Worm (Caenorhabditis elegans) whole organism, L4/young adult: ENCODE measurements around the gene F22E5.22.

Experiments used
- W03F9.2 ChIP-seq: fragments of 150-350 bp; optimal IDR thresholded peaks from 2 replicates; lab custom pipeline; 2014; ENCODE audit warnings: missing biosample characterization, missing genetic modification characterization
- dao-5 ChIP-seq: sonication (generic microtip); optimal IDR thresholded peaks from 2 replicates; lab custom pipeline; 2016; ENCODE audit warnings: missing genotype, missing genetic modification characterization, moderate library complexity, missing compliant biosample characterization
- him-1 ChIP-seq: sonication (generic microtip); optimal IDR thresholded peaks from 2 replicates; lab custom pipeline; 2016; ENCODE audit warnings: missing genotype, missing genetic modification reagents, missing genetic modification characterization, missing compliant biosample characterization

Gene F22E5.22

ce11 chrII:2710919-2711318 is 45.2 kb downstream of the F22E5.22 start, which contains the start of gene T05A8.2:
T05A8.2 (minus strand) TSS chrII:2711019.
- TF ChIP-seq W03F9.2 (tag; lab: Kevin White, UChicago): no peak
- TF ChIP-seq him-1: no peak
- no peak for TF ChIP-seq dao-5 (tag; lab: Kevin White, UChicago)
